Fruit fly (Drosophila melanogaster) whole organism, embryonic: ENCODE results near the gene CG13138.

Experiments
- Antp ChIP-seq: fragments of 200-800 bp; sonication (Bioruptor generic); optimal IDR thresholded peaks from 3 replicates; lab custom pipeline; 2016; ENCODE audit warnings: missing biosample characterization, missing genetic modification characterization
- CG10147 ChIP-seq: fragments of 200-800 bp; sonication (Bioruptor generic); optimal IDR thresholded peaks from 2 replicates; lab custom pipeline; 2019; ENCODE audit warnings: missing biosample characterization, mild to moderate bottlenecking, missing genetic modification characterization, moderate library complexity
- CG13624 ChIP-seq: fragments of 200-800 bp; sonication (Bioruptor generic); optimal IDR thresholded peaks from 2 replicates; lab custom pipeline; 2016; ENCODE audit warnings: missing biosample characterization, missing genetic modification characterization
- CG1602 ChIP-seq: fragments of 200-800 bp; sonication (Bioruptor generic); optimal IDR thresholded peaks from 3 replicates; lab custom pipeline; 2016; ENCODE audit warnings: missing biosample characterization, missing genetic modification characterization
- CG1603 ChIP-seq: fragments of 200-800 bp; sonication (Bioruptor generic); optimal IDR thresholded peaks from 2 replicates; lab custom pipeline; 2019; ENCODE audit warnings: missing biosample characterization, mild to moderate bottlenecking, missing genetic modification characterization, moderate library complexity
- CG17361 ChIP-seq: fragments of 200-800 bp; sonication (Bioruptor generic); IDR thresholded peaks from 3 replicates; pipeline ENCODE4 v1.3.6; 2022; ENCODE audit warnings: missing biosample characterization, missing genetic modification characterization
- CG17568 ChIP-seq: fragments of 200-800 bp; sonication (Bioruptor generic); optimal IDR thresholded peaks from 2 replicates; lab custom pipeline; 2018; ENCODE audit warnings: missing biosample characterization, mild to moderate bottlenecking, missing genetic modification characterization, moderate library complexity
- CG18262 ChIP-seq: fragments of 200-800 bp; optimal IDR thresholded peaks from 3 replicates; lab custom pipeline; 2019; ENCODE audit warnings: missing biosample characterization, mild to moderate bottlenecking, missing genetic modification characterization, moderate library complexity
- CG2199 ChIP-seq: fragments of 200-800 bp; sonication (Bioruptor generic); IDR thresholded peaks from 3 replicates; pipeline ENCODE4 v1.3.6; 2022; ENCODE audit warnings: missing biosample characterization, missing genetic modification characterization
- CG2712 ChIP-seq: fragments of 200-800 bp; optimal IDR thresholded peaks from 3 replicates; lab custom pipeline; 2019; ENCODE audit warnings: missing biosample characterization, mild to moderate bottlenecking, missing genetic modification characterization, moderate library complexity
- CG2875 ChIP-seq: fragments of 200-800 bp; sonication (Bioruptor generic); optimal IDR thresholded peaks from 2 replicates; lab custom pipeline; 2017; ENCODE audit warnings: missing biosample characterization, mild to moderate bottlenecking, missing genetic modification characterization, missing genetic modification reagents
- CG30020 ChIP-seq: fragments of 200-800 bp; optimal IDR thresholded peaks from 2 replicates; lab custom pipeline; 2019; ENCODE audit warnings: missing biosample characterization, mild to moderate bottlenecking, missing genetic modification characterization, moderate library complexity
- CG4617 ChIP-seq: fragments of 200-800 bp; sonication (Bioruptor generic); optimal IDR thresholded peaks from 3 replicates; lab custom pipeline; 2016; ENCODE audit warnings: missing biosample characterization, missing genetic modification characterization, borderline replicate concordance
- CG5180 ChIP-seq: fragments of 200-800 bp; sonication (Bioruptor generic); optimal IDR thresholded peaks from 3 replicates; lab custom pipeline; 2017; ENCODE audit warnings: missing biosample characterization, missing genetic modification characterization, mild to moderate bottlenecking, moderate library complexity, missing genetic modification reagents
- CG5245 ChIP-seq: fragments of 200-800 bp; sonication (Bioruptor generic); optimal IDR thresholded peaks from 3 replicates; lab custom pipeline; 2016; ENCODE audit warnings: missing biosample characterization, missing genetic modification characterization
- CG6689 ChIP-seq: fragments of 200-800 bp; sonication (Bioruptor generic); IDR thresholded peaks from 2 replicates; pipeline ENCODE4 v1.3.6; 2022; ENCODE audit warnings: missing biosample characterization, missing genetic modification characterization
- E2f1 ChIP-seq: fragments of 200-800 bp; sonication (Bioruptor generic); IDR thresholded peaks from 2 replicates; pipeline ENCODE4 v1.3.6; 2022; ENCODE audit warnings: missing biosample characterization, missing genetic modification characterization
- E2f2 ChIP-seq: fragments of 200-800 bp; sonication (Bioruptor generic); IDR thresholded peaks from 2 replicates; pipeline ENCODE4 v1.3.6; 2022; ENCODE audit warnings: missing biosample characterization, missing genetic modification characterization
- Elba2 ChIP-seq: fragments of 200-800 bp; sonication (Bioruptor generic); optimal IDR thresholded peaks from 3 replicates; lab custom pipeline; 2016; ENCODE audit warnings: missing biosample characterization, missing genetic modification characterization
- H15 ChIP-seq: fragments of 200-800 bp; sonication (Bioruptor generic); IDR thresholded peaks from 3 replicates; pipeline ENCODE4 v1.3.6; 2022; ENCODE audit warnings: missing biosample characterization, missing genetic modification characterization
- HLH3B ChIP-seq: fragments of 200-800 bp; sonication (Bioruptor generic); IDR thresholded peaks from 2 replicates; pipeline ENCODE4 v1.3.6; 2022; ENCODE audit warnings: missing biosample characterization, missing genetic modification characterization
- HmgD ChIP-seq: fragments of 200-800 bp; sonication (Bioruptor generic); optimal IDR thresholded peaks from 3 replicates; lab custom pipeline; 2016; ENCODE audit warnings: missing biosample characterization, missing genetic modification characterization
- NC2α ChIP-seq: fragments of 200-800 bp; sonication (Bioruptor generic); optimal IDR thresholded peaks from 2 replicates; lab custom pipeline; 2016; ENCODE audit warnings: missing biosample characterization, missing genetic modification characterization
- Pdp1 ChIP-seq, 2 experiments: fragments of 200-800 bp; sonication (Bioruptor generic); optimal IDR thresholded peaks; 3 replicates each; lab custom pipeline; 2016; ENCODE audit warnings: missing biosample characterization in 2 of 2, missing genetic modification characterization in 2 of 2, mild to moderate bottlenecking in 1 of 2, moderate library complexity in 1 of 2
- Poxn ChIP-seq: fragments of 200-800 bp; sonication (Bioruptor generic); IDR thresholded peaks from 2 replicates; pipeline ENCODE4 v1.3.6; 2022; ENCODE audit warnings: missing biosample characterization, missing genetic modification characterization
- Trl ChIP-seq, 3 experiments: fragments of >200 bp in 2 of 3; fragments of 200-800 bp in 1 of 3; sonication (Bioruptor generic) in 1 of 3; optimal IDR thresholded peaks; 2 replicates in 1 of 3; 3 replicates in 2 of 3; lab custom pipeline; 2016 to 2017; ENCODE audit warnings: missing biosample characterization in 1 of 3, missing genetic modification characterization in 1 of 3
- YL-1 ChIP-seq: fragments of 200-800 bp; sonication (Bioruptor generic); optimal IDR thresholded peaks from 3 replicates; lab custom pipeline; 2017; ENCODE audit warnings: missing biosample characterization, mild to moderate bottlenecking, missing genetic modification characterization
- ac ChIP-seq: fragments of 200-800 bp; sonication (Bioruptor generic); optimal IDR thresholded peaks from 3 replicates; lab custom pipeline; 2017; ENCODE audit warnings: missing biosample characterization, mild to moderate bottlenecking, missing genetic modification characterization
- aop ChIP-seq: fragments of 200-800 bp; sonication (Bioruptor generic); IDR thresholded peaks from 2 replicates; pipeline ENCODE4 v1.3.6; 2022; ENCODE audit warnings: missing biosample characterization, missing genetic modification characterization
- ash1 ChIP-seq: fragments of 200-800 bp; sonication (Bioruptor generic); optimal IDR thresholded peaks from 2 replicates; lab custom pipeline; 2018; ENCODE audit warnings: missing biosample characterization, mild to moderate bottlenecking, missing genetic modification characterization
- bab2 ChIP-seq: fragments of 200-800 bp; sonication (Bioruptor generic); optimal IDR thresholded peaks from 2 replicates; lab custom pipeline; 2016; ENCODE audit warnings: missing biosample characterization, missing genetic modification characterization
- cg ChIP-seq: fragments of 200-800 bp; sonication (Bioruptor generic); optimal IDR thresholded peaks from 3 replicates; lab custom pipeline; 2019; ENCODE audit warnings: missing biosample characterization, mild to moderate bottlenecking, missing genetic modification characterization, moderate library complexity
- chif ChIP-seq, 2 experiments: fragments of 200-800 bp; sonication (Bioruptor generic); optimal IDR thresholded peaks; 3 replicates each; lab custom pipeline; 2016; ENCODE audit warnings: missing biosample characterization in 2 of 2, missing genetic modification characterization in 2 of 2
- corto ChIP-seq: fragments of 200-800 bp; sonication (Bioruptor generic); optimal IDR thresholded peaks from 2 replicates; lab custom pipeline; 2016; ENCODE audit warnings: missing biosample characterization, mild to moderate bottlenecking, missing genetic modification characterization, moderate library complexity
- da ChIP-seq: fragments of 200-800 bp; sonication (Bioruptor generic); optimal IDR thresholded peaks from 2 replicates; lab custom pipeline; 2016; ENCODE audit warnings: missing biosample characterization, missing genetic modification characterization
- eve ChIP-seq, 2 experiments: fragments of >200 bp; optimal IDR thresholded peaks; 2 replicates each; lab custom pipeline; 2017; ENCODE audit warnings: missing biosample characterization in 2 of 2, missing genetic modification characterization in 2 of 2
- grn ChIP-seq: fragments of 200-800 bp; sonication (Bioruptor generic); optimal IDR thresholded peaks from 3 replicates; lab custom pipeline; 2017; ENCODE audit warnings: missing biosample characterization, missing genetic modification characterization
- lbe ChIP-seq: fragments of 200-800 bp; sonication (Bioruptor generic); optimal IDR thresholded peaks from 2 replicates; lab custom pipeline; 2016; ENCODE audit warnings: missing biosample characterization, mild to moderate bottlenecking, missing genetic modification characterization
- mld ChIP-seq: fragments of 200-800 bp; sonication (Bioruptor generic); IDR thresholded peaks from 3 replicates; pipeline ENCODE4 v1.3.6; 2022; ENCODE audit warnings: missing biosample characterization, missing genetic modification characterization; ENCODE audit not compliant: partially characterized antibody
- odd ChIP-seq: fragments of 200-800 bp; sonication (Bioruptor generic); optimal IDR thresholded peaks from 2 replicates; lab custom pipeline; 2017; ENCODE audit warnings: missing biosample characterization, mild to moderate bottlenecking, missing genetic modification characterization
- sens ChIP-seq: fragments of 200-800 bp; sonication (Bioruptor generic); peaks from one replicate; lab custom pipeline; 2016; ENCODE audit warnings: missing biosample characterization, missing genetic modification characterization
- stwl ChIP-seq: fragments of 200-800 bp; sonication (Bioruptor generic); optimal IDR thresholded peaks from 3 replicates; lab custom pipeline; 2018; ENCODE audit warnings: missing biosample characterization, mild to moderate bottlenecking, missing genetic modification characterization, moderate library complexity
- tna ChIP-seq: fragments of 200-800 bp; sonication (Bioruptor generic); IDR thresholded peaks from 2 replicates; pipeline ENCODE4 v1.3.6; 2022; ENCODE audit warnings: missing biosample characterization, missing genetic modification characterization; ENCODE audit not compliant: partially characterized antibody
- toy ChIP-seq: fragments of 200-800 bp; sonication (Bioruptor generic); IDR thresholded peaks from 2 replicates; pipeline ENCODE4 v1.3.6; 2022; ENCODE audit warnings: missing biosample characterization, missing genetic modification characterization
- zf30C ChIP-seq: fragments of 200-800 bp; sonication (Bioruptor generic); optimal IDR thresholded peaks from 3 replicates; lab custom pipeline; 2018; ENCODE audit warnings: missing biosample characterization, mild to moderate bottlenecking, missing genetic modification characterization

Gene CG13138

dm6 chr2L:10263830-10264634 lies 37.8 kb downstream of the CG13138 start, which contains the start of gene REPTOR-BP (continued):
- TF ChIP-seq toy (GFP tag; lab: Robert Waterston, UW), result no peak
- TF ChIP-seq CG4617 (GFP tag; lab: Kevin White, UChicago), result peak; percentile 5
- peak; percentile 99 for TF ChIP-seq CG1603 (tag; lab: Kevin White, UChicago)
- TF ChIP-seq CG2712 (tag; lab: Kevin White, UChicago), result no peak
- TF ChIP-seq CG2875 (GFP tag; lab: Kevin White, UChicago), result no peak
- TF ChIP-seq NC2α, result no peak
- peak; percentile 71 for TF ChIP-seq lbe (GFP tag; lab: Kevin White, UChicago)
- no peak for TF ChIP-seq Poxn
- TF ChIP-seq zf30C (GFP tag; lab: Kevin White, UChicago), result no peak
- TF ChIP-seq sens (GFP tag; lab: Kevin White, UChicago), result peak; percentile 59
- no peak for TF ChIP-seq HLH3B (GFP tag; lab: Robert Waterston, UW)
- TF ChIP-seq CG17568, result peak; percentile 14
- TF ChIP-seq CG13624 (GFP tag; lab: Kevin White, UChicago), result peak; percentile 82
- TF ChIP-seq CG30020, result peak; percentile 97
- TF ChIP-seq eve (GFP tag; optimal IDR thresholded peaks at IDR 0.05; lab: Kevin White, UChicago), result peak in 1 of 2 experiments; percentile 44
- TF ChIP-seq tna (GFP tag; lab: Robert Waterston, UW), result no peak
- no peak for TF ChIP-seq CG5180 (GFP tag; lab: Kevin White, UChicago)
- no peak for TF ChIP-seq CG10147 (GFP tag; lab: Kevin White, UChicago)
- TF ChIP-seq corto (GFP tag; lab: Kevin White, UChicago), result peak; percentile 76
- TF ChIP-seq E2f2 (GFP tag; lab: Robert Waterston, UW), result peak; percentile 58
- no peak for TF ChIP-seq stwl
- no peak for TF ChIP-seq chif (GFP tag; optimal IDR thresholded peaks at IDR 0.05; lab: Kevin White, UChicago)
- TF ChIP-seq CG18262 (tag; lab: Kevin White, UChicago), result peak; percentile 0
- TF ChIP-seq mld (GFP tag; lab: Robert Waterston, UW), result no peak
- TF ChIP-seq CG6689 (GFP tag; lab: Robert Waterston, UW), result no peak
- TF ChIP-seq CG17361 (GFP tag; lab: Robert Waterston, UW), result peak; percentile 22; the same call in 1 of the 3 replicates
- TF ChIP-seq ac (GFP tag; lab: Kevin White, UChicago), result no peak
- peak; percentile 76 for TF ChIP-seq YL-1 (GFP tag; lab: Kevin White, UChicago)
- TF ChIP-seq ash1, result no peak
- no peak for TF ChIP-seq odd
- TF ChIP-seq CG5245 (GFP tag; lab: Kevin White, UChicago), result no peak
- TF ChIP-seq E2f1 (GFP tag; lab: Robert Waterston, UW), result no peak
- TF ChIP-seq Trl (optimal IDR thresholded peaks at IDR 0.05; lab: Kevin White, UChicago), result no peak
- TF ChIP-seq Trl (GFP tag; optimal IDR thresholded peaks at IDR 0.05; lab: Kevin White, UChicago), result no peak
- TF ChIP-seq bab2, result no peak
- TF ChIP-seq Elba2, result peak; percentile 48
- no peak for TF ChIP-seq HmgD
- no peak for TF ChIP-seq aop
- peak in 1 of 2 experiments; percentile 18 for TF ChIP-seq Pdp1 (GFP tag; optimal IDR thresholded peaks at IDR 0.05; lab: Kevin White, UChicago)
- TF ChIP-seq Antp (GFP tag; lab: Kevin White, UChicago), result no peak
- no peak for TF ChIP-seq CG2199 (GFP tag; lab: Robert Waterston, UW)
- TF ChIP-seq CG1602 (GFP tag; lab: Kevin White, UChicago), result no peak
- TF ChIP-seq da, result no peak
- no peak for TF ChIP-seq H15 (GFP tag; lab: Robert Waterston, UW)
- TF ChIP-seq cg (GFP tag; lab: Kevin White, UChicago), result peak; percentile 95
- TF ChIP-seq grn (GFP tag; lab: Kevin White, UChicago), result no peak
